Fruit fly (Drosophila melanogaster): ENCODE results near the gene pit.

- TF ChIP-seq Dll (optimal IDR thresholded peaks at IDR 0.05) = no peak
- no peak for TF ChIP-seq EcR (GFP tag; optimal IDR thresholded peaks at IDR 0.05)
- TF ChIP-seq CG8478 (optimal IDR thresholded peaks at IDR 0.05) = no peak
Observed at dm6 chr3R:22040400-22040799, 6.3 kb downstream of the pit start.

All from whole organism.